Worm (Caenorhabditis elegans) whole organism, midembryonic: ENCODE results near the gene sam-4.

ENCODE experiments used
- T22C8.4 ChIP-seq: fragments of 200-800 bp; sonication (Bioruptor generic); IDR thresholded peaks from 2 replicates; pipeline ENCODE4 v1.3.6; 2022; ENCODE audit warnings: missing genetic modification characterization, missing compliant biosample characterization
- cog-1 ChIP-seq: sonication (generic microtip); optimal IDR thresholded peaks from 2 replicates; lab custom pipeline; 2016; ENCODE audit warnings: missing genetic modification characterization, missing compliant biosample characterization
- flt-1 ChIP-seq: fragments of 200-800 bp; sonication (Bioruptor generic); IDR thresholded peaks from 2 replicates; pipeline ENCODE4 v1.3.6; 2022; ENCODE audit warnings: missing genetic modification characterization, missing compliant biosample characterization
- klf-2 ChIP-seq: fragments of 200-800 bp; sonication (Bioruptor generic); conservative IDR thresholded peaks from 2 replicates; pipeline ENCODE4 v1.3.6; 2022; ENCODE audit warnings: missing genetic modification reagents, missing genetic modification characterization, missing compliant biosample characterization
- med-1 ChIP-seq: sonication (generic microtip); optimal IDR thresholded peaks from 2 replicates; lab custom pipeline; 2017; ENCODE audit warnings: missing genetic modification characterization, mild to moderate bottlenecking, missing compliant biosample characterization, antibody characterized with exemption, missing genetic modification reagents; ENCODE audit not compliant: insufficient read depth
- ref-1 ChIP-seq: fragments of 200-800 bp; sonication (Bioruptor generic); conservative IDR thresholded peaks from 2 replicates; pipeline ENCODE4 v1.3.6; 2022; ENCODE audit warnings: missing genetic modification reagents, missing genetic modification characterization, missing compliant biosample characterization
- tab-1 ChIP-seq: fragments of 200-800 bp; sonication (Bioruptor generic); IDR thresholded peaks from 2 replicates; pipeline ENCODE4 v1.3.6; 2022; ENCODE audit warnings: missing genetic modification characterization, missing compliant biosample characterization
- ztf-23 ChIP-seq: fragments of 200-800 bp; sonication (Bioruptor generic); IDR thresholded peaks from 2 replicates; pipeline ENCODE4 v1.3.6; 2022; ENCODE audit warnings: missing genetic modification reagents, missing genetic modification characterization, missing compliant biosample characterization
- ztf-29 ChIP-seq: fragments of 200-800 bp; sonication (Bioruptor generic); IDR thresholded peaks from 2 replicates; pipeline ENCODE4 v1.3.6; 2022; ENCODE audit warnings: missing genetic modification reagents, missing genetic modification characterization, missing compliant biosample characterization

The sam-4 gene

DNA sequence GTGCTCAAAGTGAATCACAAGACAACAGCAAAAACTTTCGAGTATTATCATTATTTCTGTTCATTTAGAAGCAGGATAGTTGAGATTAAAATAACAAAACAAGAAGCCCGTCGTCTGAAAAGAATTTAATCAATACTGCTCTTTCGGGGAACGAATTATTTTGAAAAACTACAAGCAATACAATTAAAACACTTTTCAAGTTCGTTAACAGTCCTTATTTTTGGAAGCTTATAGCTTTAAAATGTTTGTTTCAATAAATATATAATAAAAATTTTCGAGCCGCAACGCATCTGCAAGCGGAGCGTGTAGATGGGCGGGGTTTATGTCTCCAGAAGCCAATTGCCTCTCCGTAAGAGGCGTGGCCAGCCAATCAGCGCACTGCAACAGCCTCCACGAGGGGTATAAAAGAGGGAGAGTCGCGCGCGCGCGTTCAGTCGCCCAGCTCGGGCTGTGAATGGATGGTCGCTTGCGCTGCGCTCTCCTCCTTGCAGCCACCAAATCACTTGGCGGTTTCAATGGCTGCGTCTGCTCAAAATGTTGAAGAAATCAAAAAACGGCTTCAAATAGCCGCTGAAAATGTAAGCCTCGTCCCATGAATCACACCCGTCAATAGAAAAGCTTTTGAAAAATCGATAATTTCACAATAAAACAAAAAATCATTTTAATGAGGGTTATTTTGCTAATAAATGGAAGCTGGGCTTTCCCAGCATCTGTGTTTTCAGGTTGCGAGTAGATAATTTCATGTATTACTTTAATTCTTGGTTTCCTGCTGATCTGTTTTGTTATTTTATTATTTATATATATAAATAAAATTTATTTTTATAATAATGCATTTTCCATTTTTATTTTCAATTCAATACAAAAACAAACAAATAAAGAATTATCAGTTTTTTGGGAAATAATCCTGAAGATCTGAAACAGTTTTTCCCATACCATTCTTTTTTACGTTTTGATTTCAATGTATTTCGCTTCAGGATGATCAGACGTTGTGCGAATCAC is 11.9 kb upstream of the sam-4 start, which contains the start of the genes ift-43 and mdt-26:
TSS of gene ift-43 (minus strand) at position 51 of the 999 bp plus-strand sequence.
TSS of gene mdt-26 (plus strand) at position 446 of the 999 bp plus-strand sequence.
- TF ChIP-seq flt-1 (GFP tag; lab: Robert Waterston, UW) (peak; percentile 86), ztf-23 (GFP tag; lab: Robert Waterston, UW) (peak; percentile 80), cog-1 (peak; percentile 18), ztf-29 (GFP tag; lab: Robert Waterston, UW) (peak; percentile 61; the same call in 1 of the 2 replicates), med-1 (GFP tag; lab: Kevin White, UChicago) (peak; percentile 56), klf-2 (GFP tag; lab: Robert Waterston, UW) (peak; percentile 48; the same call in 1 of the 2 replicates), tab-1 (GFP tag; lab: Robert Waterston, UW) (peak; percentile 76), T22C8.4 (GFP tag; lab: Robert Waterston, UW) (peak; percentile 78), ref-1 (0 out of 2 replicates have a peak, but pooled peaks have one; percentile 7)

ce11 chrII:5660155-5660554 is 11.1 kb upstream of the sam-4 start:
- TF ChIP-seq ztf-29 (GFP tag; lab: Robert Waterston, UW), result no peak
- no peak for TF ChIP-seq tab-1 (GFP tag; lab: Robert Waterston, UW)
- TF ChIP-seq ref-1, result no peak
- TF ChIP-seq cog-1, result no peak
- no peak for TF ChIP-seq flt-1 (GFP tag; lab: Robert Waterston, UW)
- TF ChIP-seq med-1 (GFP tag; lab: Kevin White, UChicago), result no peak
- no peak for TF ChIP-seq ztf-23 (GFP tag; lab: Robert Waterston, UW)

DNA sequence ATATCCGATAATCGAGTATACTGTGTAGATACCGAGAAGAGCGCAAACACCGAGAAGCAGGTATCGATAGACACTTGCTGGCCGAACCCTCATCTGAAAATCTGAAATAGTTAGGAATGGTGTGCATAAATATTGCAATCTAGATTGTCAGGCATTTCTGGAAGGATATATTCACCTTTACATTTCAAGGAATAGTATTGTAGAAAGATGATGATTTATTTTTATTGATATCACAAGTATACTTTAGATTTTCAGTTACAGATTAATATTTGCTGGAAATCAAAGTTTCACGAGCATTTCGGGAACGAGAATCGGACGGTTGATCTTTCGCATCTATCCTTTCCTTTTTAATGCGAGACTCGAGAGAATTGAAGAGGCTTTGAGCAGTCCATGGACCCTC is 10.6 kb upstream of the sam-4 start, which contains the start of gene fut-3:
TSS of gene fut-3 (minus strand) at position 101 of the 400 bp plus-strand sequence.
- TF ChIP-seq klf-2 (GFP tag; lab: Robert Waterston, UW) (no peak), med-1 (GFP tag; lab: Kevin White, UChicago) (no peak), T22C8.4 (GFP tag; lab: Robert Waterston, UW) (no peak), ztf-23 (GFP tag; lab: Robert Waterston, UW) (no peak), flt-1 (GFP tag; lab: Robert Waterston, UW) (no peak), tab-1 (GFP tag; lab: Robert Waterston, UW) (no peak), ztf-29 (GFP tag; lab: Robert Waterston, UW) (no peak), ref-1 (no peak), cog-1 (no peak)

DNA sequence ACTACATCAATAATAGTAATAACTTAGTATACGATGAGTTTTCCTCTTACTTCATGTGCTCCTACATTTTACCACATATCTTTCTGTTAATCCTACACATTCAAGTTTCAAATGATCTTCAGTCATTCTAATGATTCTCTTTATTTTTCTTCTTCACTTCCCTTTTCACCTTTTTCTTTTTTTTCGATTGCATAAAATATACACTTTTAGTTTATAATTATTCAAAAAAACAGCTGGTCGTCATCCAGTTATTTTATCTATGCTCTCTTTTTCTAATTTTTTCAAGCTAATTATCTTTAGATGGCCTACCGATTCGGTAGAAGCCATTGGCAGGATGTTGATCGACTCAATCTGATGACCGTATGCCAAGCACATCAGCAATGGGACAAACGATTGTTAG is 5.1 kb upstream of the sam-4 start, which contains the start of gene F59E12.1:
TSS of gene F59E12.1 (plus strand) at position 301 of the 400 bp plus-strand sequence.
- TF ChIP-seq flt-1 (GFP tag; lab: Robert Waterston, UW), result no peak
- TF ChIP-seq med-1 (GFP tag; lab: Kevin White, UChicago), result no peak
- no peak for TF ChIP-seq T22C8.4 (GFP tag; lab: Robert Waterston, UW)

DNA sequence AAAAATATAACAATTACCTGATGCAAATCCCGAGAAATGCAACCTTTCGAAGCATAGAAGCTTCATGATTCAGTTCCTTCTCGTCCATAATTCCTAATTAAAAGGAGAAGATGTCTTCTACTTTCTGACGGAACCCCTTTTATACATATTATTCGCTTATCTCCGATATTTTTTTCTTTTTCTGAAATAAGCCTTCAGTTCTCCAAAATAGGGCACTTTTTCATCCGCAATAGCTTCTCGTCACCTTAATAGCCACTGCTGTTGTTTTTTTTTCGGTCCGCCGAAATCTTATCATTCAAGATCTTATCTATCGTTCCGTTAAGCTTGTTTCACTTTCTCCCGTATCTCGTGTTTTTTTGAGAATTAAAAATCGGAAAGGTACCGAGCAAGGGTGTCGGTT is 3.2 kb upstream of the sam-4 start, which contains the start of gene bli-2:
TSS of gene bli-2 (minus strand) at position 101 of the 400 bp plus-strand sequence.
- no peak for TF ChIP-seq ztf-23 (GFP tag; lab: Robert Waterston, UW)
- no peak for TF ChIP-seq klf-2 (GFP tag; lab: Robert Waterston, UW)
- no peak for TF ChIP-seq cog-1
- TF ChIP-seq T22C8.4 (GFP tag; lab: Robert Waterston, UW), result no peak
- TF ChIP-seq ztf-29 (GFP tag; lab: Robert Waterston, UW), result no peak
- TF ChIP-seq ref-1, result no peak
- no peak for TF ChIP-seq tab-1 (GFP tag; lab: Robert Waterston, UW)

DNA sequence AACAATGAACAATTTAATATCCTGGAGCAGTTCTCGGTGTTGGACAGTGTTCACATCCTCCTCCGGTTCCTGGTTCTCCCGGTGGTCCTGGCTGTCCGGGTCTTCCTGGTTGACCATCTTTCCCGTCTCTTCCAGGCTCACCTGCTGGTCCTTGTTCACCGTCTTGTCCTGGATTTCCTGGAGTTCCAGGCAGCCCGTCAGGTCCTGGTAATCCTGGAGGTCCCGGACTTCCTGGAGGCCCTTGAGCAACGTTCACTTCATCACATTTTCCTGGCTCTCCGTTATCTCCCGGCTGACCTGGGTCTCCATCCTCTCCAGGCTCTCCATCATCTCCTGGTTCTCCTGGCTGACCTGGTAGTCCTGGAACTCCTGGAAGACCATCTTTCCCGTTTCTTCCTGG is 2.3 kb upstream of the sam-4 start:
- TF ChIP-seq T22C8.4 (GFP tag; lab: Robert Waterston, UW) (no peak), med-1 (GFP tag; lab: Kevin White, UChicago) (no peak), ztf-29 (GFP tag; lab: Robert Waterston, UW) (no peak), flt-1 (GFP tag; lab: Robert Waterston, UW) (no peak), ref-1 (no peak), ztf-23 (GFP tag; lab: Robert Waterston, UW) (no peak), cog-1 (no peak), klf-2 (GFP tag; lab: Robert Waterston, UW) (no peak), tab-1 (GFP tag; lab: Robert Waterston, UW) (no peak)

DNA sequence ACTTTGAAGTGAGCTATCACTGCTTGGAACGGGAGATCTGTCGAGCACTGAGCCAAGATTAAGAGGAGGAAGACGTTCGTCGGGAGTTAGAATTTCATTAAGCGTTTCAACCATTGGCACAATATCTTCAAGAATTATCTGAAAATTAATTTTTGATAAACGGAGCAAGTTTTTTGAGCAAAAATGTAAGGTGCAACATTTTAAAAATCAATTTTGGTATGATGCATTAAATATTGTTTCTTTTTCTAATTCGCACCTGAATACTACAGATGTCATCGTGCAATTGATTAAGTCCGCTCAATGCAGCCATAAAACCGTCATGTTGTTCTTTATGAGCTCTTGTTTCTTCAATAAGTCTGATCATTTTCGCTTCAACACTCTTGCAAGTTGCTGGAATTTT is 814 bp downstream of the sam-4 start, which contains the start of gene ddl-1:
TSS of gene ddl-1 (minus strand) at position 101 of the 400 bp plus-strand sequence.
- TF ChIP-seq ref-1 (no peak), ztf-29 (GFP tag; lab: Robert Waterston, UW) (no peak), tab-1 (GFP tag; lab: Robert Waterston, UW) (no peak), flt-1 (GFP tag; lab: Robert Waterston, UW) (no peak)

- TF ChIP-seq flt-1 (GFP tag; lab: Robert Waterston, UW) (no peak), ref-1 (no peak), tab-1 (GFP tag; lab: Robert Waterston, UW) (no peak), cog-1 (no peak), T22C8.4 (GFP tag; lab: Robert Waterston, UW) (no peak), ztf-29 (GFP tag; lab: Robert Waterston, UW) (no peak), med-1 (GFP tag; lab: Kevin White, UChicago) (no peak), klf-2 (GFP tag; lab: Robert Waterston, UW) (no peak), ztf-23 (GFP tag; lab: Robert Waterston, UW) (no peak)
Measured at ce11 chrII:5646942-5647341, 2.1 kb downstream of the sam-4 start, which contains the start of gene F59E12.9. Gene F59E12.9, minus strand, starts transcription at chrII:5647042.

- TF ChIP-seq klf-2 (GFP tag; lab: Robert Waterston, UW) (no peak), tab-1 (GFP tag; lab: Robert Waterston, UW) (no peak), ref-1 (no peak), cog-1 (no peak), ztf-23 (GFP tag; lab: Robert Waterston, UW) (no peak), flt-1 (GFP tag; lab: Robert Waterston, UW) (no peak), ztf-29 (GFP tag; lab: Robert Waterston, UW) (no peak)
Measured at ce11 chrII:5642110-5642509, 7.0 kb downstream of the sam-4 start.
